Fruit fly (Drosophila melanogaster): ENCODE data around the gene Rbf.

dm6 chrX:847057-847456, 45.8 kb upstream of the Rbf start, which contains the start of gene CG3713:
- TF ChIP-seq CG7101 (tag; optimal IDR thresholded peaks at IDR 0.05) (no peak), Clk (GFP tag; optimal IDR thresholded peaks at IDR 0.05) (no peak)

Data from whole organism, adult.